Fruit fly (Drosophila melanogaster): ENCODE results near the gene spn-A.
A peak's percentile ranks its signal among the peaks of the same experiment; 100 is the strongest.

spn-A gene

dm6 chr3R:30022452-30023028 lies 33.3 kb downstream of the spn-A start, which contains the start of the genes RpS28a and Axn (continued):
- TF ChIP-seq Scr (GFP tag; IDR thresholded peaks at IDR 0.05; ENCODE audit: partially characterized antibody) (peak; percentile 58; the same call in 1 of the 2 replicates), hkb (optimal IDR thresholded peaks at IDR 0.05) (peak; percentile 62), hkb (GFP tag; IDR thresholded peaks at IDR 0.05) (no peak), CG11504 (tag; optimal IDR thresholded peaks at IDR 0.05) (no peak), slbo (GFP tag; IDR thresholded peaks at IDR 0.05) (peak; percentile 52), Med (GFP tag) (peak; percentile 90), CG7987 (GFP tag; optimal IDR thresholded peaks at IDR 0.05) (peak; percentile 39), gsb-n (tag; optimal IDR thresholded peaks at IDR 0.05) (no peak), CG6254 (GFP tag; optimal IDR thresholded peaks at IDR 0.05) (peak; percentile 86), HLH4C (GFP tag; IDR thresholded peaks at IDR 0.05; ENCODE audit: partially characterized antibody) (peak; percentile 14; the same call in 1 of the 3 replicates), pnt (GFP tag; optimal IDR thresholded peaks at IDR 0.05) (peak; percentile 18), Mes4 (GFP tag; optimal IDR thresholded peaks at IDR 0.05) (peak; percentile 27), CG2116 (GFP tag; optimal IDR thresholded peaks at IDR 0.05) (peak; percentile 97), NFAT (GFP tag; IDR thresholded peaks at IDR 0.05) (peak; percentile 66), Max (GFP tag; optimal IDR thresholded peaks at IDR 0.05) (no peak), bbx (GFP tag; IDR thresholded peaks at IDR 0.05; ENCODE audit: partially characterized antibody) (peak; percentile 66), wdn (GFP tag; IDR thresholded peaks at IDR 0.05) (no peak), knrl (GFP tag; IDR thresholded peaks at IDR 0.05; ENCODE audit: partially characterized antibody) (peak; percentile 54; the same call in 2 of the 3 replicates), ranshi (GFP tag; IDR thresholded peaks at IDR 0.05) (no peak), twi (tag; optimal IDR thresholded peaks at IDR 0.05) (no peak), CG12659 (GFP tag; optimal IDR thresholded peaks at IDR 0.05) (peak; percentile 44), gem (tag; optimal IDR thresholded peaks at IDR 0.05) (no peak), CG8944 (GFP tag; optimal IDR thresholded peaks at IDR 0.05) (peak; percentile 50), CG18476 (GFP tag; optimal IDR thresholded peaks at IDR 0.05) (no peak), YL-1 (GFP tag; optimal IDR thresholded peaks at IDR 0.05) (peak; percentile 58), CG9817 (tag; optimal IDR thresholded peaks at IDR 0.05) (peak; percentile 31), CG32532 (GFP tag; IDR thresholded peaks at IDR 0.05) (peak; percentile 59), CTCF (GFP tag; optimal IDR thresholded peaks at IDR 0.05) (peak; percentile 97), CG15514 (GFP tag; optimal IDR thresholded peaks at IDR 0.05) (peak; percentile 100), CG10267 (tag; optimal IDR thresholded peaks at IDR 0.05) (peak; percentile 7), mam (GFP tag; optimal IDR thresholded peaks at IDR 0.05) (peak; percentile 24), gro (GFP tag; optimal IDR thresholded peaks at IDR 0.05) (peak; percentile 1), CG1024 (GFP tag; IDR thresholded peaks at IDR 0.05) (no peak), grn (GFP tag; optimal IDR thresholded peaks at IDR 0.05) (no peak), D (optimal IDR thresholded peaks at IDR 0.05) (peak; percentile 81), D (GFP tag; optimal IDR thresholded peaks at IDR 0.05) (no peak), CG42726 (GFP tag; IDR thresholded peaks at IDR 0.05; ENCODE audit: partially characterized antibody) (peak; percentile 59), Ets65A (GFP tag) (peak; percentile 51), bigmax (GFP tag; optimal IDR thresholded peaks at IDR 0.05) (no peak), amos (GFP tag; IDR thresholded peaks at IDR 0.05; ENCODE audit: partially characterized antibody) (peak; percentile 65; the same call in 1 of the 2 replicates), pzg (GFP tag; optimal IDR thresholded peaks at IDR 0.05) (peak; percentile 98), Hr3 (GFP tag; optimal IDR thresholded peaks at IDR 0.05) (no peak), CG17912 (GFP tag; optimal IDR thresholded peaks at IDR 0.05) (peak; percentile 32), Ets97D (GFP tag; optimal IDR thresholded peaks at IDR 0.05) (peak; percentile 78), CHES-1-like (GFP tag; optimal IDR thresholded peaks at IDR 0.05) (peak; percentile 49), CG11093 (GFP tag; IDR thresholded peaks at IDR 0.05) (no peak), Opbp (GFP tag; IDR thresholded peaks at IDR 0.05; ENCODE audit: partially characterized antibody) (peak; percentile 56; the same call in 2 of the 3 replicates), CG13296 (GFP tag; optimal IDR thresholded peaks at IDR 0.05) (no peak), nmo (GFP tag; optimal IDR thresholded peaks at IDR 0.05) (peak; percentile 19), Nf-YA (GFP tag; IDR thresholded peaks at IDR 0.05) (no peak)
